Worm (Caenorhabditis elegans) whole organism, L2 larva: Measurements from ENCODE around the gene ZK666.1.

Experiments used
- C34F6.9 ChIP-seq: fragments of 150-350 bp; optimal IDR thresholded peaks from 2 replicates; lab custom pipeline; 2014; ENCODE audit warnings: missing biosample characterization, missing genetic modification characterization
- F13H6.1 ChIP-seq: sonication (generic microtip); optimal IDR thresholded peaks from 2 replicates; lab custom pipeline; 2016; ENCODE audit warnings: missing genetic modification characterization, missing compliant biosample characterization
- R02D3.7 ChIP-seq: fragments of 150-350 bp; optimal IDR thresholded peaks from 2 replicates; lab custom pipeline; 2014; ENCODE audit warnings: missing biosample characterization, missing genetic modification characterization
- Y55F3AM.14 ChIP-seq: fragments of 200-800 bp; sonication (Bioruptor generic); optimal IDR thresholded peaks from 2 replicates; lab custom pipeline; 2018; ENCODE audit warnings: mild to moderate bottlenecking, missing genetic modification characterization, missing compliant biosample characterization
- ZK546.5 ChIP-seq: sonication (generic microtip); optimal IDR thresholded peaks from 2 replicates; lab custom pipeline; 2017; ENCODE audit warnings: missing biosample characterization, missing genetic modification characterization
- aly-2 ChIP-seq: fragments of 150-350 bp; optimal IDR thresholded peaks from 2 replicates; lab custom pipeline; 2014; ENCODE audit warnings: missing biosample characterization, missing genetic modification characterization
- ama-1 ChIP-seq: fragments of 150-350 bp; optimal IDR thresholded peaks from 2 replicates; lab custom pipeline; 2018; ENCODE audit warnings: inconsistent platforms
- blmp-1 ChIP-seq: sonication (generic microtip); optimal IDR thresholded peaks from 2 replicates; lab custom pipeline; 2017; ENCODE audit warnings: missing genetic modification characterization, mild to moderate bottlenecking, missing compliant biosample characterization, antibody characterized with exemption, moderate library complexity; ENCODE audit not compliant: insufficient read depth
- ceh-16 ChIP-seq: fragments of 150-350 bp; optimal IDR thresholded peaks from 2 replicates; lab custom pipeline; 2014; ENCODE audit warnings: missing biosample characterization, missing genetic modification characterization
- ceh-82 ChIP-seq: fragments of 150-350 bp; optimal IDR thresholded peaks from 2 replicates; lab custom pipeline; 2014; ENCODE audit warnings: missing biosample characterization, missing genetic modification characterization
- crh-2 ChIP-seq: sonication (generic microtip); optimal IDR thresholded peaks from 2 replicates; lab custom pipeline; 2017; ENCODE audit warnings: missing biosample characterization, missing genetic modification characterization
- dmd-4 ChIP-seq: sonication (generic microtip); optimal IDR thresholded peaks from 2 replicates; lab custom pipeline; 2017; ENCODE audit warnings: missing biosample characterization, missing genetic modification characterization
- egl-27 ChIP-seq: sonication (generic microtip); optimal IDR thresholded peaks from 3 replicates; lab custom pipeline; 2017; ENCODE audit warnings: missing biosample characterization, missing genetic modification reagents, missing genetic modification characterization
- elt-1 ChIP-seq: fragments of 150-350 bp; optimal IDR thresholded peaks from 2 replicates; lab custom pipeline; 2014; ENCODE audit warnings: missing biosample characterization, missing genetic modification characterization
- elt-3 ChIP-seq: sonication (generic microtip); optimal IDR thresholded peaks from 2 replicates; lab custom pipeline; 2017; ENCODE audit warnings: missing biosample characterization, missing genetic modification characterization
- fos-1 ChIP-seq: fragments of 150-350 bp; optimal IDR thresholded peaks from 2 replicates; lab custom pipeline; 2014; ENCODE audit warnings: missing biosample characterization, missing genetic modification characterization
- gmeb-1 ChIP-seq: fragments of 150-350 bp; optimal IDR thresholded peaks from 2 replicates; lab custom pipeline; 2014; ENCODE audit warnings: missing biosample characterization, missing genetic modification characterization
- lin-13 ChIP-seq: fragments of 150-350 bp; optimal IDR thresholded peaks from 2 replicates; lab custom pipeline; 2014; ENCODE audit warnings: missing biosample characterization, missing genetic modification reagents, missing genetic modification characterization
- lin-39 ChIP-seq: fragments of 150-350 bp; optimal IDR thresholded peaks from 2 replicates; lab custom pipeline; 2014; ENCODE audit warnings: missing biosample characterization, missing genetic modification reagents, missing genetic modification characterization
- lsy-2 ChIP-seq, 2 experiments: fragments of 150-350 bp in 1 of 2; sonication (generic microtip) in 1 of 2; optimal IDR thresholded peaks; 2 replicates each; lab custom pipeline; 2014 to 2017; ENCODE audit warnings: missing biosample characterization in 2 of 2, missing genetic modification characterization in 2 of 2
- mab-5 ChIP-seq: fragments of 150-350 bp; optimal IDR thresholded peaks from 2 replicates; lab custom pipeline; 2014; ENCODE audit warnings: missing biosample characterization, missing genetic modification characterization
- mbf-1 ChIP-seq: sonication (generic microtip); optimal IDR thresholded peaks from 2 replicates; lab custom pipeline; 2017; ENCODE audit warnings: missing biosample characterization, missing genetic modification characterization
- mdl-1 ChIP-seq, 2 experiments: fragments of 150-350 bp in 1 of 2; sonication (generic microtip) in 1 of 2; optimal IDR thresholded peaks; 2 replicates each; lab custom pipeline; 2017; ENCODE audit warnings: missing biosample characterization in 2 of 2, missing genetic modification characterization in 2 of 2
- nhr-10 ChIP-seq: sonication (generic microtip); optimal IDR thresholded peaks from 2 replicates; lab custom pipeline; 2017; ENCODE audit warnings: missing biosample characterization, missing genetic modification characterization
- nhr-11 ChIP-seq: fragments of 150-350 bp; optimal IDR thresholded peaks from 2 replicates; lab custom pipeline; 2014; ENCODE audit warnings: missing biosample characterization, missing genetic modification characterization
- nhr-12 ChIP-seq: fragments of 150-350 bp; optimal IDR thresholded peaks from 2 replicates; lab custom pipeline; 2014; ENCODE audit warnings: missing biosample characterization, missing genetic modification characterization
- nhr-129 ChIP-seq: fragments of 150-350 bp; optimal IDR thresholded peaks from 2 replicates; lab custom pipeline; 2014; ENCODE audit warnings: missing biosample characterization, missing genetic modification characterization
- nhr-21 ChIP-seq: fragments of 150-350 bp; optimal IDR thresholded peaks from 2 replicates; lab custom pipeline; 2014; ENCODE audit warnings: missing biosample characterization, missing genetic modification characterization
- nhr-23 ChIP-seq: fragments of 150-350 bp; optimal IDR thresholded peaks from 2 replicates; lab custom pipeline; 2014; ENCODE audit warnings: missing biosample characterization, missing genetic modification reagents, missing genetic modification characterization
- nhr-237 ChIP-seq: fragments of 150-350 bp; optimal IDR thresholded peaks from 2 replicates; lab custom pipeline; 2014; ENCODE audit warnings: missing biosample characterization, missing genetic modification characterization
- nhr-25 ChIP-seq: fragments of 150-350 bp; sonication (generic microtip); optimal IDR thresholded peaks from 3 replicates; lab custom pipeline; 2014; ENCODE audit warnings: missing biosample characterization, missing genetic modification characterization
- nhr-77 ChIP-seq: fragments of 150-350 bp; optimal IDR thresholded peaks from 2 replicates; lab custom pipeline; 2014; ENCODE audit warnings: missing biosample characterization, missing genetic modification characterization
- peb-1 ChIP-seq: fragments of 150-350 bp; optimal IDR thresholded peaks from 2 replicates; lab custom pipeline; 2014; ENCODE audit warnings: missing biosample characterization, missing genetic modification characterization
- sem-4 ChIP-seq: fragments of 150-350 bp; optimal IDR thresholded peaks from 2 replicates; lab custom pipeline; 2014; ENCODE audit warnings: missing biosample characterization, missing genetic modification reagents, missing genetic modification characterization
- skn-1 ChIP-seq: sonication (generic microtip); optimal IDR thresholded peaks from 2 replicates; lab custom pipeline; 2017; ENCODE audit warnings: missing biosample characterization, missing genetic modification characterization
- sma-3 ChIP-seq: sonication (generic microtip); optimal IDR thresholded peaks from 2 replicates; lab custom pipeline; 2016; ENCODE audit warnings: missing genetic modification reagents, missing genetic modification characterization, missing compliant biosample characterization
- sma-9 ChIP-seq, 2 experiments: fragments of 150-350 bp in 1 of 2; sonication (generic microtip) in 1 of 2; optimal IDR thresholded peaks; 2 replicates each; lab custom pipeline; 2014 to 2016; ENCODE audit warnings: missing genetic modification characterization in 2 of 2, mild to moderate bottlenecking in 1 of 2, missing biosample characterization in 1 of 2, missing compliant biosample characterization in 1 of 2, missing genetic modification reagents in 1 of 2, moderate library complexity in 1 of 2
- unc-39 ChIP-seq: fragments of 150-350 bp; optimal IDR thresholded peaks from 2 replicates; lab custom pipeline; 2014; ENCODE audit warnings: missing biosample characterization, missing genetic modification characterization
- unc-62 ChIP-seq: fragments of 150-350 bp; optimal IDR thresholded peaks from 2 replicates; lab custom pipeline; 2014; ENCODE audit warnings: missing biosample characterization, missing genetic modification reagents, missing genetic modification characterization
- zag-1 ChIP-seq: fragments of 150-350 bp; optimal IDR thresholded peaks from 2 replicates; lab custom pipeline; 2014; ENCODE audit warnings: missing biosample characterization, missing genetic modification characterization
- ztf-1 ChIP-seq: fragments of 200-800 bp; sonication (Bioruptor generic); conservative IDR thresholded peaks from 2 replicates; pipeline ENCODE4 v1.3.6; 2022; ENCODE audit warnings: missing genetic modification characterization, missing compliant biosample characterization
- ztf-11 ChIP-seq: sonication (generic microtip); optimal IDR thresholded peaks from 2 replicates; lab custom pipeline; 2017; ENCODE audit warnings: missing biosample characterization, missing genetic modification characterization
- ztf-4 ChIP-seq: fragments of 150-350 bp; optimal IDR thresholded peaks from 2 replicates; lab custom pipeline; 2014; ENCODE audit warnings: missing biosample characterization, missing genetic modification characterization

ZK666.1 gene

DNA sequence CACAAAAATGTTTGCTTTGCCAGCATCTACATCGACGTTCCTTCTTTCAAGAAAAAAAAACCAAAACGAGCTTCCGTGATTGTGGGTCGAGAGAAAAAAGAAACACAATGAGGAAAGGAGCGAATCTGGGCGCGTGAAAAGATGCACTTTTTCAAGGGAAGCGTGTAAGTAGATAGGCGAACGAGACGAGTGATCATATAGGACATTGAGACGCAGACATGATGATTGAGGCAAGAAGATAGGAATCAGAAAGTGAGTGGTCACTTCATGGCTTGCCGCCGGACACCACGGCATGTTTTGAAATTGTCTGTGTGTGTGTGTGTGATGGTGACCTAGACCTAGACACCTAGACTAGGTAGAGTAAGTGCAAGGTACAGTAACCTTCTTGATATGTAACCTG, 30.4 kb upstream of the ZK666.1 start:
- no peak for TF ChIP-seq R02D3.7 (tag; lab: Kevin White, UChicago)
- TF ChIP-seq nhr-25 = peak; percentile 52
- peak; percentile 59 for TF ChIP-seq sma-3 (GFP tag; lab: Kevin White, UChicago)
- TF ChIP-seq sem-4 (tag; lab: Kevin White, UChicago) = peak; percentile 83
- TF ChIP-seq lin-39 = no peak
- TF ChIP-seq Y55F3AM.14 = no peak
- TF ChIP-seq nhr-237 (tag; lab: Kevin White, UChicago) = no peak
- TF ChIP-seq crh-2 (tag; lab: Kevin White, UChicago) = peak; percentile 51
- TF ChIP-seq mab-5 (tag; lab: Kevin White, UChicago) = no peak
- no peak for TF ChIP-seq gmeb-1 (tag; lab: Kevin White, UChicago)
- peak; percentile 82 for TF ChIP-seq sma-9 (GFP tag; optimal IDR thresholded peaks at IDR 0.05; lab: Kevin White, UChicago)
- TF ChIP-seq sma-9 (tag; optimal IDR thresholded peaks at IDR 0.05; lab: Kevin White, UChicago) = no peak
- TF ChIP-seq C34F6.9 (tag; lab: Kevin White, UChicago) = peak; percentile 60
- peak; percentile 83 for TF ChIP-seq fos-1
- peak; percentile 3 for TF ChIP-seq nhr-77 (tag; lab: Kevin White, UChicago)
- no peak for TF ChIP-seq unc-39
- TF ChIP-seq F13H6.1 (tag; lab: Kevin White, UChicago) = peak; percentile 89
- TF ChIP-seq ZK546.5 = no peak
- peak; percentile 44 for TF ChIP-seq ceh-16
- no peak for TF ChIP-seq aly-2 (tag; lab: Kevin White, UChicago)
- TF ChIP-seq mdl-1 (tag; optimal IDR thresholded peaks at IDR 0.05; lab: Kevin White, UChicago) = peak; percentile 49 to 69
- no peak for TF ChIP-seq mbf-1 (tag; lab: Kevin White, UChicago)
- TF ChIP-seq unc-62 (GFP tag; lab: Kevin White, UChicago) = no peak
- TF ChIP-seq peb-1 (tag; lab: Kevin White, UChicago) = no peak
- no peak for TF ChIP-seq elt-1 (tag; lab: Kevin White, UChicago)
- no peak for TF ChIP-seq ama-1 (lab: Kevin White, UChicago)
- TF ChIP-seq egl-27 (tag; lab: Kevin White, UChicago) = peak; percentile 38
- peak; percentile 51 for TF ChIP-seq zag-1 (tag; lab: Kevin White, UChicago)
- TF ChIP-seq skn-1 (tag; lab: Kevin White, UChicago) = no peak
- no peak for TF ChIP-seq ztf-11 (tag; lab: Kevin White, UChicago)
- TF ChIP-seq nhr-129 = peak; percentile 66
- TF ChIP-seq nhr-12 = no peak
- no peak for TF ChIP-seq nhr-11
- peak; percentile 25 for TF ChIP-seq lin-13 (GFP tag; lab: Kevin White, UChicago)
- TF ChIP-seq blmp-1 (tag; lab: Kevin White, UChicago) = peak; percentile 95
- TF ChIP-seq lsy-2 (tag; optimal IDR thresholded peaks at IDR 0.05; lab: Kevin White, UChicago) = peak in 1 of 2 experiments; percentile 73
- no peak for TF ChIP-seq ceh-82
- no peak for TF ChIP-seq elt-3 (tag; lab: Kevin White, UChicago)
- TF ChIP-seq nhr-21 (tag; lab: Kevin White, UChicago) = peak; percentile 75
- TF ChIP-seq nhr-23 (tag; lab: Kevin White, UChicago) = no peak
- no peak for TF ChIP-seq nhr-10

DNA sequence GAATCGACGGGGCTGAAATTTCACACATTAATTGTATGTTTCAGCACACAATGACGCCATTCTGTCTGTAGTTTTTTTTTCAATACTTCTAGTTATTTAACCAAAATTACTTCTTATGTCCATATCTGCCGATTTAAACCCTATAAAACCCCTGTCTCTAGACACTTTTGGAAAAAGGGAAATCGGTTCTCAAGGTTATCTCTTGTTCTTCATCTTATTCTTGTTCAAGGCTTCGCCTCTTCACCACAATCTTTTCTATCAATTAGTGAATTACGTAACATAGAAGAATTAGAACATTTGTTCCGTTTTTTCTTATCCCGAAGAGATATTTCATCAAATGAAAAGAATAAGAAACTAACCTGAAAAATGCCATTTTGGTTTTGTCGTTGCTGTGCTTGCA, 29.5 kb upstream of the ZK666.1 start:
- TF ChIP-seq ZK546.5 = no peak
- TF ChIP-seq nhr-237 (tag; lab: Kevin White, UChicago) = no peak
- TF ChIP-seq gmeb-1 (tag; lab: Kevin White, UChicago) = no peak
- no peak for TF ChIP-seq aly-2 (tag; lab: Kevin White, UChicago)
- no peak for TF ChIP-seq dmd-4 (tag; lab: Kevin White, UChicago)
- no peak for TF ChIP-seq ztf-4
- TF ChIP-seq elt-3 (tag; lab: Kevin White, UChicago) = no peak
- TF ChIP-seq nhr-10 = no peak
- TF ChIP-seq nhr-11 = no peak
- TF ChIP-seq sem-4 (tag; lab: Kevin White, UChicago) = no peak
- TF ChIP-seq sma-9 (GFP tag; optimal IDR thresholded peaks at IDR 0.05; lab: Kevin White, UChicago) = peak; percentile 20
- TF ChIP-seq sma-9 (tag; optimal IDR thresholded peaks at IDR 0.05; lab: Kevin White, UChicago) = no peak
- TF ChIP-seq ceh-16 = peak; percentile 32
- no peak for TF ChIP-seq ztf-1 (GFP tag; lab: Robert Waterston, UW)
- TF ChIP-seq blmp-1 (tag; lab: Kevin White, UChicago) = peak; percentile 55
- TF ChIP-seq nhr-21 (tag; lab: Kevin White, UChicago) = no peak
- TF ChIP-seq F13H6.1 (tag; lab: Kevin White, UChicago) = no peak
- TF ChIP-seq zag-1 (tag; lab: Kevin White, UChicago) = no peak
- TF ChIP-seq nhr-25 = peak; percentile 50
